Fruit fly (Drosophila melanogaster) whole organism, larva: ENCODE measurements around the gene Fit1.

Source experiments
- noc ChIP-seq: fragments of 200-800 bp; sonication (Bioruptor generic); optimal IDR thresholded peaks from 3 replicates; lab custom pipeline; 2019; ENCODE audit warnings: missing biosample characterization, mild to moderate bottlenecking, missing genetic modification characterization, moderate library complexity

Fit1 gene

DNA sequence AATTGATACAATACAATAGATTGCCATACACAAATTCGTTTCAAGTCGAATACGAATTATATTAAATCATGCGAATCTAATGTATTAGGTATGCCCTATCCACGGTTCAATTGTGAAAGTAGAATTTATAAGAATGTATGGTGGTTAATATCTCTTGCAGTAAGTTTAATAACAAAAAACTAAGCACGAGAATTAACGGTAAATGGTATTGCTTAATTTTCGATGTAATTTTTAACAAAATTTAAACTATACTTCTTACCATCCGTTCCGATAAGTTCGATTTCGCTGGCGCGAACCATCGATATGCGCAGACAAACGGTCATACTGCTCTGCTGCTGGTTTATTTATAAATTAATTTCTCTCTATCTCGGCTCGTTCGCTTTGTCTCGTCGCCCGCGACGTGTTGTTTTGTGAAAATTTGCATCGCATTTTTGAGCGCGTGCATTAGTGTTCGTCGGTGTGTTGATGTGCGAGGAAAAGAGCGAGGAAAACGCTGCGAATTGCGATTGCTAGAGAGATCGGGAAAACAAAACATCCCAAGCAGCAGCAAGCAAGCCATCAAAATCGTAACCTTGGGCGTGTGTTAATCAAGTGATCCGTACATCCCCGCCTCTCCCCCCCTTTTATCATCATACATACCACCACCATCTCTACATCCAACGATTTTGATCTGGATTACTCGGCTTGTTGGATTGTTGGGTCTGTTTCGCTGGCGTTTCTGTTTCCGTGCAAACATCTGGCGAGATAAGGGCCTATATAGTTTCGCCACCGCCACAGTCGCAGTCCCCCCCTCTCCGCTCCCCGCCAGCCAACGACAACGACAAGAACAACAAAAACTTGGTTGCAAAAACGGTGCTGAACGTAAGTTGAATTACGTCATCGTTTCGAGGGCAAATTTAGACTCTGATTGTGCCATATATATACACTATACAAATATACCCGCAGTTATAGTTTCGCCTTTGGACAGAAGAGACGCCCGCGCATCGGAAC, at the start of gene Fit1:
Fit1 (plus strand) TSS at position 307 of the 990 bp plus-strand sequence.
- peak; percentile 48 for TF ChIP-seq noc (tag; lab: Kevin White, UChicago)

DNA sequence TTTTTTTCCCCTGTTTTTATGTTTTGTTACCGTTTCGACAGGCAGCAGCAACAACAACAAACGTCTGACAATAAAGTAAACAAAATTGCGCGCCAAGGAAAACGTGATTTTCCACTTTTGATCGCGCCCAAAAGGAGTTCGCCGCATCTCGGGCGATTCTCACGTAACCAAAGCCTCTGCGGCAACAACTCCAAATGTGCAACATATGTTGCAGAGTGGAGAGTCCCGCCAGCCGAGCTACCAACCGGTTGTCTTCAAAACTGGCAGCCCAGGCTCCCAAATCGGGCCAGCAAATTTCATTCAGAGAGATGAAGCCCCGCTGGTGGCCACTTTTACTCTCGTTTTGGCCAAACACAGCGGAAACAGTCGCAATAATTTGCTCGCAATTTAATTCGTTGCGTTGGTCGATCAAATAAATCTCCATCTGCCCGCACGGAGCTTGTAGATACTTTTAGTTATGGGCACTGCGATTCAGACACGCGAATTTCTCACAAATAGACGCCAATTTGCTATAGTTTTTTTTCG, 47.9 kb upstream of the Fit1 start:
- no peak for TF ChIP-seq noc (tag; lab: Kevin White, UChicago)

DNA sequence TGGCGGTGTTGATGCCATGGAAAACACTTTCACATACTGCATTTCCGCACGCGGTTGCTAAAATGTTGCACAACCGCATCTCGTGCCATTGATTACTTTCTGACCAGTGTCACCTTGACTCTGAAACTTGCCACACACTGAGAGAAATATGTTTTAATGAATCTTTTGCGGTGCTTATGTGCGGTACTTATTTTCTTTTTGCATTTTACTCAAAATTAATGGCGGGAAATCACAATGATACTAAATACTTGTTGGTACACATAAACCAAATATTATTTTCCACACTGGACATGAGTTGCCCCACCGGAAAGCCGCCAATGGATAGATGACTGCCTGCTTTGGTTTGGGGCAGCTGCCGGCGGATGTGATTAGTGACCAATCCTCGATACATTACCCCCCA, 46.6 kb upstream of the Fit1 start:
- no peak for TF ChIP-seq noc (tag; lab: Kevin White, UChicago)

DNA sequence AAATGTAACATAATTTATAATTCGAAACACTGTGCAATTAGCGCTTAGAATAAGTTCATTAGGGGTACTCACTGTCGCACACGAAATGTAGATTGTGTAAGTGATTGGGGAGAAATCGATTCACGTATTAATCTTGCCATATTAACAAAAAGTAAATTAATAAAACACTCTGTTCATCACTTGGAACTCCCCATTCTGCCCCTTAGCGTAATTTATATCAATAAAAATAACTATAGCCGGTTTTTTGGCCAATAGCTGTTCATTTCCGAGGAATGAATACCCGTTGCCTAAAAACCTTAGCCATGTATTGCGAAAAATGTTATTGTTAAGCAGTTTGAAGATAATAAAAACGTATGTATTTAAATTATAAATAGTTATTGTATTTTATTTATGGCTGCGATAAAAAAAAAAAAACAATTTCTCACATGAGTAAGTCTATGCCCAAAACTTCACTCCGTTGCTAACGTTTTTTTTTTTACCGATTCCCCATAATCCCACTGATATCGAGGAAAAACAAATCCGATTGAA, 44.0 kb upstream of the Fit1 start, which contains the start of gene Ugt305A1:
Ugt305A1 (plus strand) TSS at position 478 of the 528 bp plus-strand sequence.
- no peak for TF ChIP-seq noc (tag; lab: Kevin White, UChicago)

- no peak for TF ChIP-seq noc (tag; lab: Kevin White, UChicago)
Observed at dm6 chr3L:4061921-4062474, 41.4 kb upstream of the Fit1 start, which contains the start of gene dib. Gene dib, plus strand, starts transcription at chr3L:4062292.

DNA sequence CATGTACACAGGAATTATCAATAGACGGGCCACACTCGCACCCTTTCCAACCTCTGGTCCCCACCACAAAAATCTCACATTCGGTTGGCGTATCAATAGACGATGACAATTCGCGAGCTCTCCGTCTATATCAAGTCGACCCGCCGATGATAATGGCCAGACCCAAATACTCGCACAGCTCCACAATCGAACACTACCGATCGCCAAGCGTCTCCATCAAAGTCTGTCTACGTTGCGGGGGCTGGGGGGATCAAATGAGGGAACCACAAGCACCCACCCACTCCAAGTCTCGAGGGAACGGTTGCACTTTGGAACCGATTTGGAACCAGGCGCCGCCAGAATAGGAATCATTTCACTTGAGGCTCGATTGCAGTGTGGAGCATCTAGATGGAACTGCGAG, 35.0 kb upstream of the Fit1 start:
- no peak for TF ChIP-seq noc (tag; lab: Kevin White, UChicago)

dm6 chr3L:4069069-4069468, 34.3 kb upstream of the Fit1 start, which contains the start of gene CG32259:
Gene CG32259, plus strand, starts transcription at chr3L:4069369.
- TF ChIP-seq noc (tag; lab: Kevin White, UChicago), result no peak

DNA sequence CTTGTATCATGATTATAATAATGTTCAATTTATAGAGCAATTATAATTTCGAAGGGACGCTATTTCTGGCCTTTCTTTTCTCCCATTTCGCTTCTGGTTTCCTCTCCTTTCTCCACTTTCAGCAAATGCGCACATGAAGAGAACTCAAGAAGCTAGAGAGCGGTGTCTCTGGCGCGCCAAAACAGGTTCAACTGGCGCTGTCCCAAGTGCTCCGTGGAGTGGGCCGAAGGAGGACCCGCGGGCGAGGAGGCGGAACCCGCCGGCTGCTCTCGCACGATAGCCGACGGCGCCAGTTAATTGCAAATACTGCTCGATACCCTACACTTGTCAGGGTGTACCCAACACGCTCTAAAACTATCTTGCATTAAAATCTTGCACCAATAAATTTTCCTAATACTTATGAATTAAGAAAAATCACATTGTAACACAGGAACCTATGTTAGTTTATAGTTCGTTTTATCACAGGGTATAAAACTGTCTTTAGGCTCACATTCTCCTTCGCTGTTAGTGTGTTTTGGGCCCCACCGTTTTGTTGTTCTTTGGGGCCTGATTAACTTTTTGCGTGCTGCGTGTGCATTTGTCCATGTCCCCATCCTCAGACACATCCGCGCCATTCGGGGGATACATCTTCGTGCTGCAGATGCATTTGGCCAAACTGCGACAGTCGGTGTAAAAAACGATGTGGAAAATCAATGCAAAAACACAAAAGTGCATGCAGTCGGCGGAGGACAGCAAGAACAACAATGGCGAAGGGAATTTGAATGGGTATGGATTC, 33.0 kb upstream of the Fit1 start:
- peak; percentile 88 for TF ChIP-seq noc (tag; lab: Kevin White, UChicago)

- TF ChIP-seq noc (tag; lab: Kevin White, UChicago), result no peak
Observed at dm6 chr3L:4070996-4071379, 32.4 kb upstream of the Fit1 start.

DNA sequence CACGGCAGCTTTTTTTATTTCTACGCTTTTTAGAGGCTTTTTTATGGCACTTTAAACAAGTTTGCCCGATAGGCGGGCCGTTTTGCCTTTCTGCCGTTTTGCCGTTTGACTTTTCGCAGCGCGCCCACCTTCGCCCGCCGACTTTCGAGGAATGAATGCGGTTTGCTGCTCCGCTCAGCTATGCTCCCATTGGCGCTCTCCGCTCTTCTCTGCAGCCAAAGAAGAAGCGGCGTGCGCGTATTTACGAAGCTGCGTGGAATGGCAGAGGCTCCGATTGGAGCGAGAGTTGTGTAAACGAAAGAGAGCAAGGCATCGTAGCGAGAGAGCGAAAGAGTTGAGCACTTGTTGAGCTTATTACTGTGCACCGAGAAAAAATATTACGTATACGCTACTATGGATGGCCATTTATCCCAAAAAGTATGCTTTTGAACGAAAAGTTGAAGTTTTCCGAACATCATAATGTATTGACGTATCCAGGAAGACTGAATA, 31.8 kb upstream of the Fit1 start, which contains the start of gene wit:
wit (minus strand) TSS at position 157 of the 489 bp plus-strand sequence.
- peak; percentile 52 for TF ChIP-seq noc (tag; lab: Kevin White, UChicago)

DNA sequence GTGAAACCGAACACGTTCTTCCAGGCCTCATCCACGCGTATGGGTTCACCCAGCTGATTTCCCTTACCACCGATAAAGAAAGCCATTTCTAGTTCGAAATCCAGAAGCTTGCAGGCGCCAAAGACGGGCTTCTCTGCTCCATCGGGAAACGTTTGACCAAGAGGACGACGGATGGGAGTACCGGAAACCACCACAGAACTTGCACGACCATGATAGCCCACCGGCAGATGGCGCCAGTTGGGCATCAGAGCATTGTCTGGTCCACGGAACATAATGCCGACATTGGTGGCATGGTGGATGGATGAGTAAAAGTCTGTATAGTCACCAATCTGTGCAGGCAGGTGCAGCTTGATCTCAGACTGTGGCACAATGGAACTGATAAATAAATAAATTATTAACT, 30.6 kb upstream of the Fit1 start:
- no peak for TF ChIP-seq noc (tag; lab: Kevin White, UChicago)

- TF ChIP-seq noc (tag; lab: Kevin White, UChicago), result no peak
Observed at dm6 chr3L:4073755-4074154, 29.6 kb upstream of the Fit1 start, which contains the start of gene Faa. Gene Faa, minus strand, starts transcription at chr3L:4073954.

- no peak for TF ChIP-seq noc (tag; lab: Kevin White, UChicago)
Observed at dm6 chr3L:4076907-4077306, 26.5 kb upstream of the Fit1 start.

dm6 chr3L:4080278-4080677, 23.1 kb upstream of the Fit1 start:
- no peak for TF ChIP-seq noc (tag; lab: Kevin White, UChicago)

dm6 chr3L:4081243-4081642, 22.1 kb upstream of the Fit1 start:
- no peak for TF ChIP-seq noc (tag; lab: Kevin White, UChicago)
